Worm (Caenorhabditis elegans) whole organism, young adult: ENCODE data around the gene Y39B6A.42.

Source experiments
- B0035.1 ChIP-seq: sonication (generic microtip); optimal IDR thresholded peaks from 2 replicates; lab custom pipeline; 2016; ENCODE audit warnings: missing genetic modification characterization, mild to moderate bottlenecking, missing compliant biosample characterization, missing genotype, missing genetic modification reagents
- aptf-3 ChIP-seq: fragments of 200-800 bp; sonication (Bioruptor generic); IDR thresholded peaks from 2 replicates; pipeline ENCODE4 v1.3.6; 2022; ENCODE audit warnings: missing genetic modification characterization, missing compliant biosample characterization
- attf-5 ChIP-seq: fragments of 200-800 bp; sonication (Bioruptor generic); optimal IDR thresholded peaks from 2 replicates; lab custom pipeline; 2018; ENCODE audit warnings: mild to moderate bottlenecking, missing genetic modification characterization, missing compliant biosample characterization
- egl-18 ChIP-seq: fragments of 200-800 bp; sonication (Bioruptor generic); IDR thresholded peaks from 2 replicates; pipeline ENCODE4 v1.3.6; 2022; ENCODE audit warnings: missing genetic modification reagents, missing genetic modification characterization, missing compliant biosample characterization
- lin-26 ChIP-seq: fragments of 200-800 bp; sonication (Bioruptor generic); IDR thresholded peaks from 2 replicates; pipeline ENCODE4 v1.3.6; 2022; ENCODE audit warnings: missing genetic modification reagents, missing genetic modification characterization, missing compliant biosample characterization
- nhr-179 ChIP-seq: sonication (generic microtip); optimal IDR thresholded peaks from 2 replicates; lab custom pipeline; 2016; ENCODE audit warnings: mild to moderate bottlenecking, missing genetic modification characterization, missing compliant biosample characterization
- sea-2 ChIP-seq: fragments of 200-800 bp; sonication (Bioruptor generic); IDR thresholded peaks from 2 replicates; pipeline ENCODE4 v1.3.6; 2022; ENCODE audit warnings: missing genetic modification characterization, missing compliant biosample characterization
- unc-62 ChIP-seq: fragments of 150-350 bp; optimal IDR thresholded peaks from 2 replicates; lab custom pipeline; 2014; ENCODE audit warnings: missing biosample characterization, missing genetic modification reagents, missing genetic modification characterization

ce11 chrV:18980980-18981529, 11.6 kb upstream of the Y39B6A.42 start, which contains the start of the genes mrps-35 and sws-1:
- no peak for TF ChIP-seq B0035.1 (tag; lab: Kevin White, UChicago)
- TF ChIP-seq aptf-3, result no peak
- TF ChIP-seq sea-2 (GFP tag; lab: Robert Waterston, UW), result 0 out of 2 replicates have a peak, but pooled peaks have one; percentile 16
- no peak for TF ChIP-seq egl-18
- TF ChIP-seq lin-26, result no peak
- TF ChIP-seq unc-62 (GFP tag; lab: Kevin White, UChicago), result no peak
- TF ChIP-seq attf-5 (GFP tag; lab: Kevin White, UChicago), result no peak
- no peak for TF ChIP-seq nhr-179 (tag; lab: Kevin White, UChicago)
